Worm (Caenorhabditis elegans) whole organism, L1 larva: ENCODE measurements around the gene marg-1.

Experiments
- ama-1 ChIP-seq: fragments of 150-350 bp; optimal IDR thresholded peaks from 2 replicates; lab custom pipeline; 2014
- ceh-82 ChIP-seq, 3 experiments: fragments of 150-350 bp in 1 of 3; sonication (generic microtip) in 2 of 3; optimal IDR thresholded peaks; 2 replicates each; lab custom pipeline; 2014 to 2017; ENCODE audit warnings: missing biosample characterization in 3 of 3, missing genetic modification characterization in 3 of 3
- ceh-90 ChIP-seq: sonication (generic microtip); optimal IDR thresholded peaks from 2 replicates; lab custom pipeline; 2016; ENCODE audit warnings: missing genetic modification characterization, missing compliant biosample characterization
- dpl-1 ChIP-seq, 3 experiments: fragments of 150-350 bp in 2 of 3; sonication (generic microtip) in 1 of 3; optimal IDR thresholded peaks; 2 replicates each; lab custom pipeline; 2014 to 2017; ENCODE audit warnings: missing biosample characterization in 3 of 3, missing genetic modification characterization in 3 of 3, missing genetic modification reagents in 3 of 3
- jun-1 ChIP-seq: fragments of 150-350 bp; optimal IDR thresholded peaks from 2 replicates; lab custom pipeline; 2014; ENCODE audit warnings: missing biosample characterization, missing genetic modification reagents, missing genetic modification characterization
- nhr-12 ChIP-seq: sonication (generic microtip); optimal IDR thresholded peaks from 2 replicates; lab custom pipeline; 2017; ENCODE audit warnings: missing biosample characterization, missing genetic modification characterization
- nhr-77 ChIP-seq: fragments of 150-350 bp; optimal IDR thresholded peaks from 2 replicates; lab custom pipeline; 2014; ENCODE audit warnings: missing biosample characterization, missing genetic modification characterization
- skn-1 ChIP-seq: fragments of 150-350 bp; optimal IDR thresholded peaks from 2 replicates; lab custom pipeline; 2014; ENCODE audit warnings: missing biosample characterization, missing genetic modification characterization
- sox-4 ChIP-seq: sonication (generic microtip); optimal IDR thresholded peaks from 2 replicates; lab custom pipeline; 2016; ENCODE audit warnings: missing genetic modification characterization, missing compliant biosample characterization
- tbx-2 ChIP-seq: sonication (generic microtip); optimal IDR thresholded peaks from 2 replicates; lab custom pipeline; 2016; ENCODE audit warnings: missing genetic modification characterization, missing compliant biosample characterization

DNA sequence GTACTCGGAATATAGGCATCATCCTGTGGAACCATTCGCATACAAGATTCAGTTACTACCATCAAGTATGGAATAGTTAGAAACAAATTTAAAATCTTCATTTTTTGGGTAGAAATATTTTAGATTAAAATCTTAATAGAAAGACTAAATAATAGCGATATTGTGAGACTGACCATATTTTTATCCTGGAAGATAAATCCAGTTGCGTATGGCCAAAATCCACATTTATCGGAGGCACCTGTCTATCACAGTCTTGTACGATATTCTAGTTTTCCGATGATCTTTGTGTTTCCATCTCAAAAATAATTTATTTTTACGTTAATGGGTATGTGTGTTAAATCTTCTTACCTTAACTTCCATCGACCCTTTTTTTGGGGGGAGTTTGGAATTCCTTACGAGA, 16.6 kb downstream of the marg-1 start, which contains the start of gene F47B7.3:
- TF ChIP-seq skn-1, result no peak
- TF ChIP-seq ceh-82 (tag; optimal IDR thresholded peaks at IDR 0.05; lab: Kevin White, UChicago), result no peak
- TF ChIP-seq jun-1 (tag; lab: Kevin White, UChicago), result no peak
- TF ChIP-seq nhr-77 (tag; lab: Kevin White, UChicago), result no peak
- TF ChIP-seq ceh-90 (tag; lab: Kevin White, UChicago), result no peak
- no peak for TF ChIP-seq sox-4 (tag; lab: Kevin White, UChicago)
- no peak for TF ChIP-seq ama-1 (lab: Kevin White, UChicago)
- no peak for TF ChIP-seq tbx-2 (tag; lab: Kevin White, UChicago)
- TF ChIP-seq nhr-12 (tag; lab: Kevin White, UChicago), result no peak
- TF ChIP-seq dpl-1 (GFP tag; optimal IDR thresholded peaks at IDR 0.05; lab: Kevin White, UChicago), result no peak
